Fruit fly (Drosophila melanogaster) whole organism, embryonic: ENCODE results near the gene CG32751.
A peak's percentile ranks its signal among the peaks of the same experiment; 100 is the strongest.

Experiments
- ATbp ChIP-seq: fragments of 200-800 bp; sonication (Bioruptor generic); optimal IDR thresholded peaks from 2 replicates; lab custom pipeline; 2017; ENCODE audit warnings: missing biosample characterization, mild to moderate bottlenecking, missing genetic modification characterization, missing genetic modification reagents
- Ada2b ChIP-seq: fragments of 200-800 bp; sonication (Bioruptor generic); IDR thresholded peaks from 2 replicates; pipeline ENCODE4 v1.3.6; 2022; ENCODE audit warnings: missing biosample characterization, missing genetic modification characterization
- Adf1 ChIP-seq: fragments of 200-800 bp; sonication (Bioruptor generic); IDR thresholded peaks from 2 replicates; pipeline ENCODE4 v1.3.6; 2022; ENCODE audit warnings: missing biosample characterization, missing genetic modification characterization
- Aef1 ChIP-seq: fragments of 200-800 bp; sonication (Bioruptor generic); IDR thresholded peaks from 3 replicates; pipeline ENCODE4 v1.3.6; 2022; ENCODE audit warnings: missing biosample characterization, missing genetic modification characterization
- C15 ChIP-seq: fragments of 200-800 bp; sonication (Bioruptor generic); IDR thresholded peaks from 3 replicates; pipeline ENCODE4 v1.3.6; 2022; ENCODE audit warnings: missing biosample characterization, missing genetic modification characterization
- CG10147 ChIP-seq: fragments of 200-800 bp; sonication (Bioruptor generic); optimal IDR thresholded peaks from 2 replicates; lab custom pipeline; 2019; ENCODE audit warnings: missing biosample characterization, mild to moderate bottlenecking, missing genetic modification characterization, moderate library complexity
- CG12071 ChIP-seq: fragments of 200-800 bp; sonication (Bioruptor generic); optimal IDR thresholded peaks from 3 replicates; lab custom pipeline; 2018; ENCODE audit warnings: missing biosample characterization, mild to moderate bottlenecking, missing genetic modification characterization
- CG12155 ChIP-seq: fragments of 200-800 bp; sonication (Bioruptor generic); optimal IDR thresholded peaks from 3 replicates; lab custom pipeline; 2016; ENCODE audit warnings: missing biosample characterization, missing genetic modification characterization
- CG12219 ChIP-seq: fragments of 200-800 bp; sonication (Bioruptor generic); optimal IDR thresholded peaks from 3 replicates; lab custom pipeline; 2018; ENCODE audit warnings: missing biosample characterization, mild to moderate bottlenecking, missing genetic modification characterization
- CG12391 ChIP-seq: fragments of 200-800 bp; sonication (Bioruptor generic); optimal IDR thresholded peaks from 3 replicates; lab custom pipeline; 2018; ENCODE audit warnings: missing biosample characterization, mild to moderate bottlenecking, missing genetic modification characterization, moderate library complexity
- CG13775 ChIP-seq: fragments of 200-800 bp; sonication (Bioruptor generic); optimal IDR thresholded peaks from 3 replicates; lab custom pipeline; 2017; ENCODE audit warnings: missing biosample characterization, mild to moderate bottlenecking, missing genetic modification characterization
- CG14014 ChIP-seq: fragments of 200-800 bp; sonication (Bioruptor generic); IDR thresholded peaks from 2 replicates; pipeline ENCODE4 v1.3.6; 2022; ENCODE audit warnings: missing biosample characterization, missing genetic modification characterization
- CG17186 ChIP-seq: fragments of 200-800 bp; sonication (Bioruptor generic); optimal IDR thresholded peaks from 3 replicates; lab custom pipeline; 2017; ENCODE audit warnings: missing biosample characterization, missing genetic modification reagents, missing genetic modification characterization
- CG17359 ChIP-seq: fragments of 200-800 bp; sonication (Bioruptor generic); optimal IDR thresholded peaks from 3 replicates; lab custom pipeline; 2018; ENCODE audit warnings: missing biosample characterization, mild to moderate bottlenecking, missing genetic modification characterization, moderate library complexity
- CG17385 ChIP-seq: fragments of 200-800 bp; sonication (Bioruptor generic); optimal IDR thresholded peaks from 3 replicates; lab custom pipeline; 2018; ENCODE audit warnings: missing biosample characterization, mild to moderate bottlenecking, missing genetic modification characterization
- CG31224 ChIP-seq: fragments of 200-800 bp; sonication (Bioruptor generic); IDR thresholded peaks from 2 replicates; pipeline ENCODE4 v1.3.6; 2022; ENCODE audit warnings: missing biosample characterization, missing genetic modification characterization
- CG3847 ChIP-seq: fragments of 200-800 bp; sonication (Bioruptor generic); IDR thresholded peaks from 2 replicates; pipeline ENCODE4 v1.3.6; 2022; ENCODE audit warnings: missing biosample characterization, missing genetic modification characterization
- CG4617 ChIP-seq: fragments of 200-800 bp; sonication (Bioruptor generic); optimal IDR thresholded peaks from 3 replicates; lab custom pipeline; 2016; ENCODE audit warnings: missing biosample characterization, missing genetic modification characterization, borderline replicate concordance
- CG4820 ChIP-seq: fragments of 200-800 bp; sonication (Bioruptor generic); optimal IDR thresholded peaks from 3 replicates; lab custom pipeline; 2016; ENCODE audit warnings: missing biosample characterization, missing genetic modification characterization
- CG7372 ChIP-seq: fragments of 200-800 bp; sonication (Bioruptor generic); IDR thresholded peaks from 2 replicates; pipeline ENCODE4 v1.3.6; 2022; ENCODE audit warnings: missing biosample characterization, missing genetic modification characterization
- CG8765 ChIP-seq: fragments of 200-800 bp; sonication (Bioruptor generic); IDR thresholded peaks from 2 replicates; pipeline ENCODE4 v1.3.6; 2022; ENCODE audit warnings: missing biosample characterization, missing genetic modification characterization
- CG9437 ChIP-seq: fragments of 200-800 bp; sonication (Bioruptor generic); optimal IDR thresholded peaks from 2 replicates; lab custom pipeline; 2018; ENCODE audit warnings: missing biosample characterization, mild to moderate bottlenecking, missing genetic modification characterization
- HHEX ChIP-seq: fragments of 200-800 bp; sonication (Bioruptor generic); optimal IDR thresholded peaks from 3 replicates; lab custom pipeline; 2017; ENCODE audit warnings: missing biosample characterization, mild to moderate bottlenecking, missing genetic modification characterization, missing genetic modification reagents
- Med ChIP-seq: fragments of 200-800 bp; sonication (Bioruptor generic); peaks from one replicate; lab custom pipeline; 2016; ENCODE audit warnings: missing biosample characterization, missing genetic modification characterization, mild to moderate bottlenecking, inconsistent platforms, moderate library complexity
- Myb ChIP-seq: fragments of 200-800 bp; sonication (Bioruptor generic); optimal IDR thresholded peaks from 2 replicates; lab custom pipeline; 2016; ENCODE audit warnings: missing biosample characterization, missing genetic modification characterization
- PHDP ChIP-seq: fragments of 200-800 bp; sonication (Bioruptor generic); optimal IDR thresholded peaks from 3 replicates; lab custom pipeline; 2018; ENCODE audit warnings: missing biosample characterization, mild to moderate bottlenecking, missing genetic modification characterization, moderate library complexity
- Pdp1 ChIP-seq, 2 experiments: fragments of 200-800 bp; sonication (Bioruptor generic); optimal IDR thresholded peaks; 3 replicates each; lab custom pipeline; 2016; ENCODE audit warnings: missing biosample characterization in 2 of 2, missing genetic modification characterization in 2 of 2, mild to moderate bottlenecking in 1 of 2, moderate library complexity in 1 of 2
- Side ChIP-seq: fragments of 200-800 bp; sonication (Bioruptor generic); optimal IDR thresholded peaks from 2 replicates; lab custom pipeline; 2016; ENCODE audit warnings: missing biosample characterization, missing genetic modification characterization
- Xrp1 ChIP-seq: fragments of 200-800 bp; sonication (Bioruptor generic); IDR thresholded peaks from 2 replicates; pipeline ENCODE4 v1.3.6; 2022; ENCODE audit warnings: missing biosample characterization, missing genetic modification characterization
- az2 ChIP-seq: fragments of 200-800 bp; sonication (Bioruptor generic); optimal IDR thresholded peaks from 3 replicates; lab custom pipeline; 2016; ENCODE audit warnings: missing biosample characterization, missing genetic modification characterization
- bcd ChIP-seq: fragments of 200-800 bp; sonication (Bioruptor generic); optimal IDR thresholded peaks from 2 replicates; lab custom pipeline; 2017; ENCODE audit warnings: missing biosample characterization, mild to moderate bottlenecking, missing genetic modification characterization
- bsh ChIP-seq, 2 experiments: fragments of 200-800 bp; sonication (Bioruptor generic); optimal IDR thresholded peaks; 2 replicates each; lab custom pipeline; 2017 to 2018; ENCODE audit warnings: mild to moderate bottlenecking in 2 of 2, missing biosample characterization in 2 of 2, missing genetic modification characterization in 2 of 2, moderate library complexity in 1 of 2
- caup ChIP-seq: fragments of 200-800 bp; sonication (Bioruptor generic); optimal IDR thresholded peaks from 3 replicates; lab custom pipeline; 2017; ENCODE audit warnings: missing biosample characterization, mild to moderate bottlenecking, missing genetic modification characterization, moderate library complexity; ENCODE audit not compliant: severe bottlenecking
- chif ChIP-seq, 2 experiments: fragments of 200-800 bp; sonication (Bioruptor generic); optimal IDR thresholded peaks; 3 replicates each; lab custom pipeline; 2016; ENCODE audit warnings: missing biosample characterization in 2 of 2, missing genetic modification characterization in 2 of 2
- ci ChIP-seq: fragments of 200-800 bp; sonication (Bioruptor generic); IDR thresholded peaks from 3 replicates; pipeline ENCODE4 v1.3.6; 2022; ENCODE audit warnings: missing biosample characterization, missing genetic modification characterization
- dmrt99B ChIP-seq: fragments of 200-800 bp; sonication (Bioruptor generic); optimal IDR thresholded peaks from 2 replicates; lab custom pipeline; 2018; ENCODE audit warnings: missing biosample characterization, mild to moderate bottlenecking, missing genetic modification characterization, moderate library complexity
- esg ChIP-seq: fragments of 200-800 bp; sonication (Bioruptor generic); conservative IDR thresholded peaks from 2 replicates; pipeline ENCODE4 v1.3.6; 2022; ENCODE audit warnings: missing biosample characterization, missing genetic modification characterization
- fd3F ChIP-seq: fragments of 200-800 bp; sonication (Bioruptor generic); optimal IDR thresholded peaks from 2 replicates; lab custom pipeline; 2018; ENCODE audit warnings: missing biosample characterization, mild to moderate bottlenecking, missing genetic modification characterization, moderate library complexity
- lilli ChIP-seq: fragments of 200-800 bp; sonication (Bioruptor generic); optimal IDR thresholded peaks from 3 replicates; lab custom pipeline; 2016; ENCODE audit warnings: missing biosample characterization, missing genetic modification characterization
- lmd ChIP-seq: fragments of 200-800 bp; sonication (Bioruptor generic); IDR thresholded peaks from 2 replicates; pipeline ENCODE4 v1.3.6; 2022; ENCODE audit warnings: missing biosample characterization, missing genetic modification characterization
- mirr ChIP-seq: fragments of 200-800 bp; sonication (Bioruptor generic); optimal IDR thresholded peaks from 3 replicates; lab custom pipeline; 2018; ENCODE audit warnings: missing biosample characterization, mild to moderate bottlenecking, missing genetic modification characterization
- nmo ChIP-seq: fragments of 200-800 bp; sonication (Bioruptor generic); optimal IDR thresholded peaks from 2 replicates; lab custom pipeline; 2018; ENCODE audit warnings: missing biosample characterization, mild to moderate bottlenecking, missing genetic modification characterization, moderate library complexity
- repo ChIP-seq: fragments of 200-800 bp; sonication (Bioruptor generic); optimal IDR thresholded peaks from 2 replicates; lab custom pipeline; 2016; ENCODE audit warnings: missing biosample characterization, missing genetic modification characterization
- sens-2 ChIP-seq: fragments of 200-800 bp; sonication (Bioruptor generic); IDR thresholded peaks from 2 replicates; pipeline ENCODE4 v1.3.6; 2022; ENCODE audit warnings: missing biosample characterization, missing genetic modification characterization
- seq ChIP-seq: fragments of 200-800 bp; sonication (Bioruptor generic); IDR thresholded peaks from 2 replicates; pipeline ENCODE4 v1.3.6; 2022; ENCODE audit warnings: missing biosample characterization, missing genetic modification characterization
- sisA ChIP-seq: fragments of 200-800 bp; sonication (Bioruptor generic); IDR thresholded peaks from 2 replicates; pipeline ENCODE4 v1.3.6; 2022; ENCODE audit warnings: missing biosample characterization, missing genetic modification characterization
- so ChIP-seq: fragments of 200-800 bp; sonication (Bioruptor generic); IDR thresholded peaks from 3 replicates; pipeline ENCODE4 v1.3.6; 2022; ENCODE audit warnings: missing biosample characterization, missing genetic modification characterization
- tup ChIP-seq: fragments of 200-800 bp; sonication (Bioruptor generic); optimal IDR thresholded peaks from 2 replicates; lab custom pipeline; 2016; ENCODE audit warnings: missing biosample characterization, mild to moderate bottlenecking, missing genetic modification characterization, moderate library complexity
- vvl ChIP-seq: fragments of 200-800 bp; sonication (Bioruptor generic); IDR thresholded peaks from 2 replicates; pipeline ENCODE4 v1.3.6; 2022; ENCODE audit warnings: missing biosample characterization, missing genetic modification characterization
- zfh2 ChIP-seq: fragments of 200-800 bp; sonication (Bioruptor generic); optimal IDR thresholded peaks from 2 replicates; lab custom pipeline; 2016; ENCODE audit warnings: missing biosample characterization, missing genetic modification characterization

The CG32751 gene

DNA sequence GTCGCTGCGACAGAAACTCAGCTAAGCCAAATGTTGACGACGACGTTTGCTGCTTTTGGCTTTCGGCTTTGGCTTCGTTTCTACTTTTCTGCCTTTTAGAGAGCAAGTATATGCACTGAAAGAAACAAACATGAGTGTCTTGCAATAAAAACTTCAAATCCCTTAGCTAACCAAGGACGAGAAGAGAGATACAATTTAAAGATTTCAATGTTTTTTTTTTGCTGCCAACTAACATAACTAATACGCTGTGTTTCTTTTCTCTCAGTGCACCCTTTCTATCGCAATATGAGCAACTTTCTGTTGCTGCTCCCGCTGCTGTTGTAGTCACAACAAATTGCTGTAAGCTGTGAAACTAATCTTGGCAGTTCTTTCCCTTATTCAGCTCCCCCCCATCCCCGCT, 19.0 kb downstream of the CG32751 start (continued):
- TF ChIP-seq CG12155 (GFP tag; lab: Kevin White, UChicago) (peak; percentile 6), Aef1 (GFP tag; lab: Robert Waterston, UW) (peak; percentile 50; the same call in 2 of the 3 replicates), dmrt99B (peak; percentile 58), HHEX (GFP tag; lab: Kevin White, UChicago) (peak; percentile 45), caup (GFP tag; lab: Kevin White, UChicago) (peak; percentile 48), Xrp1 (GFP tag; lab: Robert Waterston, UW) (peak; percentile 39; the same call in 1 of the 2 replicates), CG17186 (GFP tag; lab: Kevin White, UChicago) (no peak), CG12391 (tag; lab: Kevin White, UChicago) (peak; percentile 12), CG14014 (GFP tag; lab: Robert Waterston, UW) (peak; percentile 55; the same call in 1 of the 2 replicates), Pdp1 (GFP tag; optimal IDR thresholded peaks at IDR 0.05; lab: Kevin White, UChicago) (peak in 1 of 2 experiments; percentile 32), az2 (peak; percentile 15), CG7372 (GFP tag; lab: Robert Waterston, UW) (0 out of 2 replicates have a peak, but pooled peaks have one; percentile 7), CG17385 (GFP tag; lab: Kevin White, UChicago) (peak; percentile 27), tup (GFP tag; lab: Kevin White, UChicago) (no peak), bcd (GFP tag; lab: Kevin White, UChicago) (peak; percentile 29), CG31224 (no peak), Myb (peak; percentile 9), zfh2 (GFP tag; lab: Kevin White, UChicago) (no peak), bsh (GFP tag; optimal IDR thresholded peaks at IDR 0.05; lab: Kevin White, UChicago) (peak in 1 of 2 experiments; percentile 36), CG9437 (GFP tag; lab: Kevin White, UChicago) (no peak), CG4820 (peak; percentile 4), repo (GFP tag; lab: Kevin White, UChicago) (no peak), PHDP (tag; lab: Kevin White, UChicago) (peak; percentile 11), lmd (peak; percentile 47; the same call in 1 of the 2 replicates), sisA (GFP tag; lab: Robert Waterston, UW) (peak; percentile 66), CG10147 (GFP tag; lab: Kevin White, UChicago) (peak; percentile 57), mirr (no peak), lilli (GFP tag; lab: Kevin White, UChicago) (peak; percentile 41), esg (peak; percentile 52; the same call in 1 of the 2 replicates), chif (GFP tag; optimal IDR thresholded peaks at IDR 0.05; lab: Kevin White, UChicago) (peak in 1 of 2 experiments; percentile 6), CG3847 (peak; percentile 37; the same call in 1 of the 2 replicates), sens-2 (GFP tag; lab: Robert Waterston, UW) (peak; percentile 14; the same call in 1 of the 2 replicates), CG17359 (tag; lab: Kevin White, UChicago) (peak; percentile 52), Adf1 (GFP tag; lab: Robert Waterston, UW) (peak; percentile 11; the same call in 1 of the 2 replicates), so (GFP tag; lab: Robert Waterston, UW) (0 out of 3 replicates have a peak, but pooled peaks have one; percentile 24), Ada2b (peak; percentile 72), CG4617 (GFP tag; lab: Kevin White, UChicago) (no peak), Med (GFP tag; lab: Kevin White, UChicago) (peak; percentile 88), ATbp (GFP tag; lab: Kevin White, UChicago) (no peak), CG12071 (GFP tag; lab: Kevin White, UChicago) (peak; percentile 28), Side (GFP tag; lab: Kevin White, UChicago) (peak; percentile 6), seq (GFP tag; lab: Robert Waterston, UW) (no peak), vvl (GFP tag; lab: Robert Waterston, UW) (peak; percentile 74), CG8765 (GFP tag; lab: Robert Waterston, UW) (no peak), C15 (GFP tag; lab: Robert Waterston, UW) (no peak), fd3F (GFP tag; lab: Kevin White, UChicago) (peak; percentile 2), CG13775 (peak; percentile 15), nmo (GFP tag; lab: Kevin White, UChicago) (peak; percentile 26), ci (GFP tag; lab: Robert Waterston, UW) (0 out of 3 replicates have a peak, but pooled peaks have one; percentile 66), CG12219 (peak; percentile 9)
